Fruit fly (Drosophila melanogaster) whole organism, embryonic: ENCODE data around the gene CG46397.

ENCODE experiments used
- Adf1 ChIP-seq: fragments of 200-800 bp; sonication (Bioruptor generic); IDR thresholded peaks from 2 replicates; pipeline ENCODE4 v1.3.6; 2022; ENCODE audit warnings: missing biosample characterization, missing genetic modification characterization
- CG1024 ChIP-seq: fragments of 200-800 bp; sonication (Bioruptor generic); IDR thresholded peaks from 2 replicates; pipeline ENCODE4 v1.3.6; 2022; ENCODE audit warnings: missing biosample characterization, missing genetic modification characterization
- CG12104 ChIP-seq: fragments of 200-800 bp; sonication (Bioruptor generic); optimal IDR thresholded peaks from 3 replicates; lab custom pipeline; 2016; ENCODE audit warnings: missing biosample characterization, missing genetic modification characterization
- CG12155 ChIP-seq: fragments of 200-800 bp; sonication (Bioruptor generic); optimal IDR thresholded peaks from 3 replicates; lab custom pipeline; 2016; ENCODE audit warnings: missing biosample characterization, missing genetic modification characterization
- CG12236 ChIP-seq: fragments of 200-800 bp; sonication (Bioruptor generic); optimal IDR thresholded peaks from 2 replicates; lab custom pipeline; 2016; ENCODE audit warnings: missing biosample characterization, missing genetic modification characterization
- CG14014 ChIP-seq: fragments of 200-800 bp; sonication (Bioruptor generic); IDR thresholded peaks from 2 replicates; pipeline ENCODE4 v1.3.6; 2022; ENCODE audit warnings: missing biosample characterization, missing genetic modification characterization
- CG14050 ChIP-seq: fragments of 200-800 bp; sonication (Bioruptor generic); IDR thresholded peaks from 3 replicates; pipeline ENCODE4 v1.3.6; 2022; ENCODE audit warnings: missing biosample characterization, missing genetic modification characterization
- CG14965 ChIP-seq: fragments of 200-800 bp; sonication (Bioruptor generic); optimal IDR thresholded peaks from 2 replicates; lab custom pipeline; 2016; ENCODE audit warnings: missing biosample characterization, missing genetic modification characterization, borderline replicate concordance
- CG16815 ChIP-seq: fragments of 200-800 bp; sonication (Bioruptor generic); optimal IDR thresholded peaks from 3 replicates; lab custom pipeline; 2017; ENCODE audit warnings: missing biosample characterization, mild to moderate bottlenecking, missing genetic modification characterization
- CG17361 ChIP-seq: fragments of 200-800 bp; sonication (Bioruptor generic); IDR thresholded peaks from 3 replicates; pipeline ENCODE4 v1.3.6; 2022; ENCODE audit warnings: missing biosample characterization, missing genetic modification characterization
- CG2116 ChIP-seq: fragments of 200-800 bp; sonication (Bioruptor generic); optimal IDR thresholded peaks from 3 replicates; lab custom pipeline; 2018; ENCODE audit warnings: missing biosample characterization, mild to moderate bottlenecking, missing genetic modification characterization
- CG2678 ChIP-seq: fragments of 200-800 bp; sonication (Bioruptor generic); optimal IDR thresholded peaks from 3 replicates; lab custom pipeline; 2019; ENCODE audit warnings: missing biosample characterization, mild to moderate bottlenecking, missing genetic modification characterization, moderate library complexity
- CG2875 ChIP-seq: fragments of 200-800 bp; sonication (Bioruptor generic); optimal IDR thresholded peaks from 2 replicates; lab custom pipeline; 2017; ENCODE audit warnings: missing biosample characterization, mild to moderate bottlenecking, missing genetic modification characterization, missing genetic modification reagents
- CG3065 ChIP-seq: fragments of 200-800 bp; sonication (Bioruptor generic); optimal IDR thresholded peaks from 2 replicates; lab custom pipeline; 2016; ENCODE audit warnings: missing biosample characterization, missing genetic modification characterization
- CG31388 ChIP-seq: fragments of 200-800 bp; sonication (Bioruptor generic); optimal IDR thresholded peaks from 2 replicates; lab custom pipeline; 2016; ENCODE audit warnings: missing biosample characterization, missing genetic modification characterization
- CG32532 ChIP-seq: fragments of 200-800 bp; sonication (Bioruptor generic); IDR thresholded peaks from 2 replicates; pipeline ENCODE4 v1.3.6; 2022; ENCODE audit warnings: missing biosample characterization, missing genetic modification characterization
- CG34376 ChIP-seq: fragments of 200-800 bp; sonication (Bioruptor generic); optimal IDR thresholded peaks from 2 replicates; lab custom pipeline; 2018; ENCODE audit warnings: missing biosample characterization, mild to moderate bottlenecking, missing genetic modification characterization
- CG3995 ChIP-seq: fragments of 200-800 bp; sonication (Bioruptor generic); optimal IDR thresholded peaks from 3 replicates; lab custom pipeline; 2016; ENCODE audit warnings: missing biosample characterization, missing genetic modification characterization
- CG4282 ChIP-seq: fragments of 200-800 bp; sonication (Bioruptor generic); optimal IDR thresholded peaks from 2 replicates; lab custom pipeline; 2016; ENCODE audit warnings: missing biosample characterization, missing genetic modification characterization
- CG5180 ChIP-seq: fragments of 200-800 bp; sonication (Bioruptor generic); optimal IDR thresholded peaks from 3 replicates; lab custom pipeline; 2017; ENCODE audit warnings: missing biosample characterization, missing genetic modification characterization, mild to moderate bottlenecking, moderate library complexity, missing genetic modification reagents
- CG6854 ChIP-seq: fragments of 200-800 bp; sonication (Bioruptor generic); optimal IDR thresholded peaks from 3 replicates; lab custom pipeline; 2017; ENCODE audit warnings: missing biosample characterization, mild to moderate bottlenecking, missing genetic modification characterization
- CG9215 ChIP-seq: fragments of 200-800 bp; sonication (Bioruptor generic); IDR thresholded peaks from 2 replicates; pipeline ENCODE4 v1.3.6; 2022; ENCODE audit warnings: missing biosample characterization, missing genetic modification characterization
- Dbx ChIP-seq: fragments of 200-800 bp; sonication (Bioruptor generic); IDR thresholded peaks from 3 replicates; pipeline ENCODE4 v1.3.6; 2022; ENCODE audit warnings: missing biosample characterization, missing genetic modification characterization
- Deaf1 ChIP-seq: fragments of 200-800 bp; optimal IDR thresholded peaks from 3 replicates; lab custom pipeline; 2019; ENCODE audit warnings: missing biosample characterization, mild to moderate bottlenecking, missing genetic modification characterization, moderate library complexity
- Dip2 ChIP-seq: fragments of 200-800 bp; sonication (Bioruptor generic); IDR thresholded peaks from 2 replicates; pipeline ENCODE4 v1.3.6; 2022; ENCODE audit warnings: missing biosample characterization, missing genetic modification characterization
- Dip3 ChIP-seq: fragments of 200-800 bp; sonication (Bioruptor generic); optimal IDR thresholded peaks from 3 replicates; lab custom pipeline; 2016; ENCODE audit warnings: missing biosample characterization, missing genetic modification characterization
- Dll ChIP-seq: fragments of 200-800 bp; sonication (Bioruptor generic); IDR thresholded peaks from 4 replicates; pipeline ENCODE4 v1.3.6; 2022; ENCODE audit warnings: missing biosample characterization, missing genetic modification characterization; ENCODE audit not compliant: partially characterized antibody
- Hmr ChIP-seq: fragments of 200-800 bp; sonication (Bioruptor generic); optimal IDR thresholded peaks from 3 replicates; lab custom pipeline; 2017; ENCODE audit warnings: mild to moderate bottlenecking, missing biosample characterization, missing genetic modification reagents, missing genetic modification characterization
- Hsf ChIP-seq: fragments of 200-800 bp; sonication (Bioruptor generic); optimal IDR thresholded peaks from 3 replicates; lab custom pipeline; 2016; ENCODE audit warnings: missing biosample characterization, missing genetic modification characterization
- Nf-YC ChIP-seq: fragments of 200-800 bp; optimal IDR thresholded peaks from 3 replicates; lab custom pipeline; 2019; ENCODE audit warnings: missing biosample characterization, mild to moderate bottlenecking, missing genetic modification characterization, moderate library complexity
- Oli ChIP-seq: fragments of 200-800 bp; sonication (Bioruptor generic); optimal IDR thresholded peaks from 2 replicates; lab custom pipeline; 2018; ENCODE audit warnings: missing biosample characterization, mild to moderate bottlenecking, missing genetic modification characterization, moderate library complexity
- Optix ChIP-seq: fragments of 200-800 bp; sonication (Bioruptor generic); IDR thresholded peaks from 3 replicates; pipeline ENCODE4 v1.3.6; 2022; ENCODE audit warnings: missing biosample characterization, missing genetic modification characterization
- Poxn ChIP-seq: fragments of 200-800 bp; sonication (Bioruptor generic); IDR thresholded peaks from 2 replicates; pipeline ENCODE4 v1.3.6; 2022; ENCODE audit warnings: missing biosample characterization, missing genetic modification characterization
- YL-1 ChIP-seq: fragments of 200-800 bp; sonication (Bioruptor generic); optimal IDR thresholded peaks from 3 replicates; lab custom pipeline; 2017; ENCODE audit warnings: missing biosample characterization, mild to moderate bottlenecking, missing genetic modification characterization
- ara ChIP-seq: fragments of 200-800 bp; sonication (Bioruptor generic); IDR thresholded peaks from 2 replicates; pipeline ENCODE4 v1.3.6; 2022; ENCODE audit warnings: missing biosample characterization, missing genetic modification characterization
- croc ChIP-seq: fragments of 200-800 bp; sonication (Bioruptor generic); conservative IDR thresholded peaks from 3 replicates; pipeline ENCODE4 v1.3.6; 2022; ENCODE audit warnings: missing biosample characterization, missing genetic modification characterization
- dimm ChIP-seq: fragments of 200-800 bp; sonication (Bioruptor generic); IDR thresholded peaks from 2 replicates; pipeline ENCODE4 v1.3.6; 2022; ENCODE audit warnings: missing biosample characterization, missing genetic modification characterization
- ems ChIP-seq: fragments of 200-800 bp; sonication (Bioruptor generic); optimal IDR thresholded peaks from 3 replicates; lab custom pipeline; 2016; ENCODE audit warnings: missing biosample characterization, missing genetic modification characterization
- ewg ChIP-seq: fragments of 200-800 bp; sonication (Bioruptor generic); optimal IDR thresholded peaks from 3 replicates; lab custom pipeline; 2017; ENCODE audit warnings: mild to moderate bottlenecking, missing biosample characterization, missing genetic modification reagents, missing genetic modification characterization
- fd102C ChIP-seq: fragments of 200-800 bp; sonication (Bioruptor generic); optimal IDR thresholded peaks from 2 replicates; lab custom pipeline; 2018; ENCODE audit warnings: missing biosample characterization, mild to moderate bottlenecking, missing genetic modification characterization, moderate library complexity
- fd96Cb ChIP-seq: fragments of 200-800 bp; sonication (Bioruptor generic); optimal IDR thresholded peaks from 2 replicates; lab custom pipeline; 2018; ENCODE audit warnings: missing biosample characterization, mild to moderate bottlenecking, missing genetic modification characterization, moderate library complexity
- gsb-n ChIP-seq: fragments of 200-800 bp; sonication (Bioruptor generic); optimal IDR thresholded peaks from 3 replicates; lab custom pipeline; 2018; ENCODE audit warnings: missing biosample characterization, mild to moderate bottlenecking, missing genetic modification characterization
- hkb ChIP-seq, 2 experiments: fragments of 200-800 bp in 1 of 2; fragments of >200 bp in 1 of 2; sonication (Bioruptor generic) in 1 of 2; IDR thresholded peaks in 1 of 2; optimal IDR thresholded peaks in 1 of 2; 2 replicates each; pipeline versions ENCODE4 v1.3.6 to Lab custom; 2017 to 2022; ENCODE audit warnings: missing biosample characterization in 1 of 2, missing genetic modification characterization in 1 of 2
- jumu ChIP-seq: fragments of 200-800 bp; sonication (Bioruptor generic); optimal IDR thresholded peaks from 3 replicates; lab custom pipeline; 2016; ENCODE audit warnings: missing biosample characterization, missing genetic modification characterization
- kay ChIP-seq: fragments of 200-800 bp; sonication (Bioruptor generic); optimal IDR thresholded peaks from 2 replicates; lab custom pipeline; 2016; ENCODE audit warnings: missing biosample characterization, missing genetic modification characterization
- lilli ChIP-seq: fragments of 200-800 bp; sonication (Bioruptor generic); optimal IDR thresholded peaks from 3 replicates; lab custom pipeline; 2016; ENCODE audit warnings: missing biosample characterization, missing genetic modification characterization
- schlank ChIP-seq: fragments of 200-800 bp; sonication (Bioruptor generic); optimal IDR thresholded peaks from 2 replicates; lab custom pipeline; 2018; ENCODE audit warnings: missing biosample characterization, mild to moderate bottlenecking, missing genetic modification characterization
- tap ChIP-seq: fragments of 200-800 bp; optimal IDR thresholded peaks from 3 replicates; lab custom pipeline; 2019; ENCODE audit warnings: missing biosample characterization, mild to moderate bottlenecking, missing genetic modification characterization, moderate library complexity
- tin ChIP-seq: fragments of 200-800 bp; sonication (Bioruptor generic); optimal IDR thresholded peaks from 3 replicates; lab custom pipeline; 2016; ENCODE audit warnings: missing biosample characterization, missing genetic modification characterization
- vvl ChIP-seq: fragments of 200-800 bp; sonication (Bioruptor generic); IDR thresholded peaks from 2 replicates; pipeline ENCODE4 v1.3.6; 2022; ENCODE audit warnings: missing biosample characterization, missing genetic modification characterization
- zfh2 ChIP-seq: fragments of 200-800 bp; sonication (Bioruptor generic); optimal IDR thresholded peaks from 2 replicates; lab custom pipeline; 2016; ENCODE audit warnings: missing biosample characterization, missing genetic modification characterization

The CG46397 gene

DNA sequence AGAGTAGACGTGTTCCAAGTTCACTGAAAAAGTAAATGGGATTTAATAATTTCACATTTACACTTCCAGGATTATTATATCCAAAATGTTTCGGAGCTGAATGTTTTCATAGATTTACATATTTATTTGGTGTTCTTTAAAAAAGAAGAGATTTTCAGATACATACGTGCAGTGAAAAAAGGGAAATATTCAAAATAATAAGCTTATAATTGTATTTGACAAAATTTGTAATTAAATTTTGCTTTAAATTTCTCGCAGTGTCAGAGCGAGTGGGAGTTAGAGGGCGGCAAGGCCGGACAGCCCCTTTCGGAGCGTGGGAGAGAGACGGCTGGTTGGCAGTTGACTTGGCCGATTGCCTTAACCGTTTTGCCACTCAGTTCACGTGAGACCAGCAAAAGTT, 10.1 kb upstream of the CG46397 start, which contains the start of gene Tsp29Fb (continued):
- TF ChIP-seq YL-1 (GFP tag; lab: Kevin White, UChicago) = no peak
- TF ChIP-seq CG14965 (GFP tag; lab: Kevin White, UChicago) = no peak
- peak; percentile 61 for TF ChIP-seq zfh2 (GFP tag; lab: Kevin White, UChicago)
- no peak for TF ChIP-seq Dll
- TF ChIP-seq Poxn (GFP tag; lab: Robert Waterston, UW) = no peak
- TF ChIP-seq dimm = no peak
- TF ChIP-seq Hmr (GFP tag; lab: Kevin White, UChicago) = peak; percentile 87
- TF ChIP-seq Optix (GFP tag; lab: Robert Waterston, UW) = no peak
- TF ChIP-seq CG2678 (tag; lab: Kevin White, UChicago) = peak; percentile 92
- TF ChIP-seq gsb-n (tag; lab: Kevin White, UChicago) = peak; percentile 49
- TF ChIP-seq fd102C (GFP tag; lab: Kevin White, UChicago) = no peak
- peak; percentile 45; the same call in 1 of the 2 replicates for TF ChIP-seq ara (GFP tag; lab: Robert Waterston, UW)
- TF ChIP-seq Oli = peak; percentile 84
- TF ChIP-seq CG2116 = peak; percentile 26
- TF ChIP-seq Adf1 (GFP tag; lab: Robert Waterston, UW) = peak; percentile 50; the same call in 1 of the 2 replicates
- TF ChIP-seq ems = peak; percentile 48
- peak; percentile 7 for TF ChIP-seq CG2875 (GFP tag; lab: Kevin White, UChicago)
- TF ChIP-seq jumu = peak; percentile 8
- TF ChIP-seq kay (GFP tag; lab: Kevin White, UChicago) = no peak
- TF ChIP-seq Hsf (GFP tag; lab: Kevin White, UChicago) = peak; percentile 58
- peak; percentile 72 for TF ChIP-seq Dbx (GFP tag; lab: Robert Waterston, UW)
- peak; percentile 49 for TF ChIP-seq CG6854 (GFP tag; lab: Kevin White, UChicago)
- peak; percentile 76 for TF ChIP-seq CG32532
- TF ChIP-seq CG12104 (GFP tag; lab: Kevin White, UChicago) = peak; percentile 69
- TF ChIP-seq CG3065 = no peak
- TF ChIP-seq vvl (GFP tag; lab: Robert Waterston, UW) = peak; percentile 65
- TF ChIP-seq CG1024 (GFP tag; lab: Robert Waterston, UW) = no peak
- no peak for TF ChIP-seq Dip2 (GFP tag; lab: Robert Waterston, UW)
- TF ChIP-seq hkb (optimal IDR thresholded peaks at IDR 0.05; lab: Kevin White, UChicago) = no peak
- peak; percentile 83 for TF ChIP-seq hkb (GFP tag; IDR thresholded peaks at IDR 0.05; lab: Robert Waterston, UW)
- no peak for TF ChIP-seq CG12236
- peak; percentile 65 for TF ChIP-seq Dip3 (GFP tag; lab: Kevin White, UChicago)
- peak; percentile 66 for TF ChIP-seq CG12155 (GFP tag; lab: Kevin White, UChicago)
- peak; percentile 78 for TF ChIP-seq CG17361 (GFP tag; lab: Robert Waterston, UW)
- TF ChIP-seq Nf-YC (tag; lab: Kevin White, UChicago) = peak; percentile 75
- peak; percentile 61 for TF ChIP-seq Deaf1 (tag; lab: Kevin White, UChicago)
- TF ChIP-seq CG14050 (GFP tag; lab: Robert Waterston, UW) = peak; percentile 44; the same call in 1 of the 3 replicates
- peak; percentile 50 for TF ChIP-seq schlank
- peak; percentile 60 for TF ChIP-seq CG5180 (GFP tag; lab: Kevin White, UChicago)
- peak; percentile 37 for TF ChIP-seq CG31388 (GFP tag; lab: Kevin White, UChicago)
- peak; percentile 71 for TF ChIP-seq CG9215 (GFP tag; lab: Robert Waterston, UW)
- no peak for TF ChIP-seq CG34376 (GFP tag; lab: Kevin White, UChicago)
- TF ChIP-seq tap (tag; lab: Kevin White, UChicago) = peak; percentile 69
- TF ChIP-seq tin (GFP tag; lab: Kevin White, UChicago) = peak; percentile 44
- peak; percentile 37 for TF ChIP-seq ewg (GFP tag; lab: Kevin White, UChicago)
- peak; percentile 75 for TF ChIP-seq fd96Cb (tag; lab: Kevin White, UChicago)
- peak; percentile 35; the same call in 1 of the 3 replicates for TF ChIP-seq croc (GFP tag; lab: Robert Waterston, UW)
- TF ChIP-seq CG4282 (GFP tag; lab: Kevin White, UChicago) = no peak
- peak; percentile 76 for TF ChIP-seq lilli (GFP tag; lab: Kevin White, UChicago)
- TF ChIP-seq CG3995 (GFP tag; lab: Kevin White, UChicago) = peak; percentile 11
- TF ChIP-seq CG16815 (GFP tag; lab: Kevin White, UChicago) = peak; percentile 40
- TF ChIP-seq CG14014 (GFP tag; lab: Robert Waterston, UW) = peak; percentile 73
